Fruit fly (Drosophila melanogaster): ENCODE data around the gene mRpL23.

DNA sequence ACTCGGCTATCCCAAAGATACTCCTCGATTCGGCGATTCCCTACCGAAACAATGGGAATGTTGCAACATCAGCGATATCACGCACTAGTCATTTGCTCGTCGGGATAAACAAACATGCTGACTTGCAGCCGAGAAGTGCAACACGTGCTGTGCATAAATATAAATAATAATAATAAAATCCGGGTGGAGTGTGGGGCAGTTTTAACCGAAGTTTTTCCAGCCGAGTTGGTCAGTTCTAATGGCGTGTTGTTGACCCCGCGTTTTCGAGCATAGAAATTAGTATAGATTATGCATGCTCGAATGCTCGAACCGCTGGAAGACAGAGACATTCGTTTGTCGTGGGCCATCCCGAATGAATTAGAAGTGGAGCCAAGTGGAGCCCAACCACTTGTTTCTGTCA, 25.1 kb upstream of the mRpL23 start:
- no peak for TF ChIP-seq CG4854 (GFP tag; optimal IDR thresholded peaks at IDR 0.05)
- TF ChIP-seq Nf-YA (GFP tag; IDR thresholded peaks at IDR 0.05) = no peak
- no peak for TF ChIP-seq CG3281 (GFP tag; optimal IDR thresholded peaks at IDR 0.05)

Data from whole organism, embryonic.